Fruit fly (Drosophila melanogaster) whole organism, embryonic: ENCODE results near the gene CG34454.

Experiments
- CG13296 ChIP-seq: fragments of 200-800 bp; sonication (Bioruptor generic); optimal IDR thresholded peaks from 3 replicates; lab custom pipeline; 2018; ENCODE audit warnings: missing biosample characterization, mild to moderate bottlenecking, missing genetic modification characterization
- CG17612 ChIP-seq: fragments of 200-800 bp; sonication (Bioruptor generic); IDR thresholded peaks from 2 replicates; pipeline ENCODE4 v1.3.6; 2022; ENCODE audit warnings: missing biosample characterization, missing genetic modification characterization
- CrebB ChIP-seq: fragments of 200-800 bp; sonication (Bioruptor generic); optimal IDR thresholded peaks from 3 replicates; lab custom pipeline; 2018; ENCODE audit warnings: missing biosample characterization, mild to moderate bottlenecking, missing genetic modification characterization
- E2f1 ChIP-seq: fragments of 200-800 bp; sonication (Bioruptor generic); IDR thresholded peaks from 2 replicates; pipeline ENCODE4 v1.3.6; 2022; ENCODE audit warnings: missing biosample characterization, missing genetic modification characterization
- Lpt ChIP-seq: fragments of >200 bp; optimal IDR thresholded peaks from 2 replicates; lab custom pipeline; 2018; ENCODE audit warnings: missing biosample characterization, missing genetic modification characterization
- PHDP ChIP-seq: fragments of 200-800 bp; sonication (Bioruptor generic); optimal IDR thresholded peaks from 3 replicates; lab custom pipeline; 2018; ENCODE audit warnings: missing biosample characterization, mild to moderate bottlenecking, missing genetic modification characterization, moderate library complexity
- TFAM ChIP-seq: fragments of 200-800 bp; sonication (Bioruptor generic); optimal IDR thresholded peaks from 2 replicates; lab custom pipeline; 2017; ENCODE audit warnings: missing biosample characterization, missing genetic modification characterization, inconsistent platforms
- Xbp1 ChIP-seq: fragments of 200-800 bp; sonication (Bioruptor generic); optimal IDR thresholded peaks from 3 replicates; lab custom pipeline; 2016; ENCODE audit warnings: missing biosample characterization, mild to moderate bottlenecking, missing genetic modification characterization
- chm ChIP-seq: fragments of 200-800 bp; sonication (Bioruptor generic); IDR thresholded peaks from 2 replicates; pipeline ENCODE4 v1.3.6; 2022; ENCODE audit warnings: missing biosample characterization, missing genetic modification characterization
- lola ChIP-seq, 3 experiments: fragments of >200 bp in 2 of 3; fragments of 200-800 bp in 1 of 3; sonication (Bioruptor generic) in 1 of 3; optimal IDR thresholded peaks; 2 replicates each; lab custom pipeline; 2017 to 2019; ENCODE audit warnings: missing biosample characterization in 3 of 3, missing genetic modification characterization in 3 of 3, mild to moderate bottlenecking in 1 of 3, moderate library complexity in 1 of 3
- odd ChIP-seq: fragments of 200-800 bp; sonication (Bioruptor generic); optimal IDR thresholded peaks from 2 replicates; lab custom pipeline; 2017; ENCODE audit warnings: missing biosample characterization, mild to moderate bottlenecking, missing genetic modification characterization
- org-1 ChIP-seq: fragments of 200-800 bp; sonication (Bioruptor generic); optimal IDR thresholded peaks from 2 replicates; lab custom pipeline; 2017; ENCODE audit warnings: missing biosample characterization, missing genetic modification characterization
- psq ChIP-seq: fragments of 200-800 bp; sonication (Bioruptor generic); optimal IDR thresholded peaks from 2 replicates; lab custom pipeline; 2017; ENCODE audit warnings: missing biosample characterization, missing genetic modification characterization
- vfl ChIP-seq: fragments of 200-800 bp; sonication (Bioruptor generic); optimal IDR thresholded peaks from 2 replicates; lab custom pipeline; 2016; ENCODE audit warnings: missing biosample characterization, missing genetic modification characterization

DNA sequence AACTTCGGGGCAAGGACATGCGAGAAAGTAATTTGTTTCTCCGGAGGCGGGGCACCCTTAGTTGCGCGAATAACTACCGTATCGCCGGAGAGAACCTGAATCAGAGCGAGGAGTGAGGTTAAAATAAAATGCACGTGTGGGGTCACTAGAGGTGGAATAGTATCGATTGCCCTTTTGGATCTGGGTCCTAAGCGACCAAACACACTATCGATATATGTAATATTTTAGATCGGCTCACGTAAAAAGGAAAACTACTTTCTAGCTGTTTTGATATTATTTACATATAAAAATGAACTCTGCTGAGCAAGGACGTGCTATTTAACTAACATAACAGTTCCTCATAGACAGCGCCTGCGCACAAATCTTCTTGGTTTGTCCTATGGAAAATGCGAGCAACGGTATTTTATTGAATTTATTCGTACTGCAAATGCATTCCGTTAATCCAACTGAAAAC, 30.6 kb upstream of the CG34454 start:
- TF ChIP-seq lola (GFP tag; optimal IDR thresholded peaks at IDR 0.05; lab: Kevin White, UChicago) (no peak), E2f1 (GFP tag; lab: Robert Waterston, UW) (no peak), CrebB (no peak), org-1 (no peak), TFAM (GFP tag; lab: Kevin White, UChicago) (no peak), odd (no peak), chm (GFP tag; lab: Robert Waterston, UW) (no peak), CG13296 (GFP tag; lab: Kevin White, UChicago) (no peak), PHDP (no peak), psq (GFP tag; lab: Kevin White, UChicago) (no peak), Lpt (GFP tag; lab: Kevin White, UChicago) (no peak), vfl (no peak), Xbp1 (GFP tag; lab: Kevin White, UChicago) (no peak), CG17612 (no peak)
